Fruit fly (Drosophila melanogaster): ENCODE measurements around the gene RabGGTa.
A peak's percentile ranks its signal among the peaks of the same experiment; 100 is the strongest.

DNA sequence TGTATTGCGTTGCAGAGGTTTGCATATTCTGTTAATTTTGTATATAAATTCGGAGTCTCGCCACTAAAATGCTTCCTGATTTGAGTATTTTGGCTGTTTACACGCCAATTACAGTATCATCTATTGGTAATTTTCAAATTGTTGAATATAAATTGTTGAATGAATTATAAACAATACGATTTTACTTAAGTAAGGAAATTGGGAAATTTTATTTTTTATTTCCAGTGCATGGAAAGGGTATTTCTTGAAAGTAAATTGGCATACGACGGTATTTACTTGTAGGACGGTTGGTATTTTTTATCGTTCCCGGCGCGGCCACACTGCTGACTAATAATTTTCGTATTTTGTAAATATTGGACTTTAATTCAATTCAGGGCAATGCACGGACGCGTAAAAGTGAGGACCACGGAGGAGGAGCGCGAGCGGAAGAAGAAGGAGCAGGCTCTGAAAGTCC, at the start of gene RabGGTa:
- TF ChIP-seq jim (GFP tag; optimal IDR thresholded peaks at IDR 0.05) (no peak), dl (GFP tag; optimal IDR thresholded peaks at IDR 0.05; ENCODE audit: insufficient read depth in 1 of 2, partially characterized antibody in 2 of 2) (no peak), psq (GFP tag; optimal IDR thresholded peaks at IDR 0.05) (no peak), Myc (optimal IDR thresholded peaks at IDR 0.05) (no peak), Dfd (GFP tag; optimal IDR thresholded peaks at IDR 0.05) (no peak), Hr78 (GFP tag; optimal IDR thresholded peaks at IDR 0.05) (no peak), Hnf4 (GFP tag; optimal IDR thresholded peaks at IDR 0.05) (no peak), lola (GFP tag; optimal IDR thresholded peaks at IDR 0.05) (no peak), Jra (GFP tag; optimal IDR thresholded peaks at IDR 0.05) (peak; percentile 53), pan (optimal IDR thresholded peaks at IDR 0.05) (no peak), h (GFP tag; optimal IDR thresholded peaks at IDR 0.05) (peak; percentile 51), Abd-B (GFP tag; optimal IDR thresholded peaks at IDR 0.05) (no peak)

Measured in whole organism, wandering third instar larva.